Fruit fly (Drosophila melanogaster) S2 (cell line): ENCODE measurements around the gene CG2691.

Experiments used
- CG8478 ChIP-seq: fragments of >200 bp; optimal IDR thresholded peaks from 2 replicates; lab custom pipeline; 2018
- CTCF ChIP-seq, 2 experiments: fragments of >200 bp; optimal IDR thresholded peaks; 2 replicates each; lab custom pipeline; 2018

The CG2691 gene

DNA sequence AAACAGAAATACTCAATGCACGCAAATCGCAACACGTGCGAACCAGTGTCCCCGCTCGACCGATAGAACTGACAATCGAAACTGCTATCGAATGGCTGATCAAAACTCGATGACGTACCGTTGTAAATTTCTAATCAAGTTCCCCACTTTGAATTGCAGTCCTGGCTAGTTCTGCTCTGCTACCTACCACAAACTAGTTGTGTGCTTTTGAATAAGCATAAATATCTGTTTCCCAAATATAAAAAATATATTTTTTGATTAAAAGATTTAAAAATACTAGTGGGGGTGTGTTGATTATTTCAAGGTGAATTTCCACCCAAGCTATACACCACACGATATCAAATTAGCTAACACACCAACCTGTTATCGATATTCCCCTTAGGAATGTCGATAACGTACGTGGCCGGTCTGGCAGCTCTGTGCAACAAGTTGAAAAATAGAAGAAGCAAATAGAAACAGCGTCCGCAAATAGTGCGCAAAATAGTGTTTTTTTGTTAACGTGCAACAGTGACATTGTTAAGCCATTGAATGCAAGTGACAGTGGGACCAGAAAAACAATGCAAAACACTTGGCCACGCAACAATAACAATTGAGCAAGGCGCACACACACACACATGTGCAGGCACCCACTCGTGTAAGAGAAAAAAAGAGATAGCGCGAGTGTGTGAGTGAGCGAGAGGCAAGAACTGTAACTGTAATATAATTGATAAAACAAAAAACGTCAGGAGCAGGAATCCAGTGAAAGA, at the start of gene CG2691, which contains the start of gene NFAT:
CG2691 (minus strand) TSS at position 75 of the 746 bp plus-strand sequence.
NFAT (plus strand) TSS at position 412 of the 746 bp plus-strand sequence.
- TF ChIP-seq CG8478 (lab: Kevin White, UChicago): no peak
- TF ChIP-seq CTCF (optimal IDR thresholded peaks at IDR 0.05; lab: Kevin White, UChicago): peak in 1 of 2 experiments; percentile 22

DNA sequence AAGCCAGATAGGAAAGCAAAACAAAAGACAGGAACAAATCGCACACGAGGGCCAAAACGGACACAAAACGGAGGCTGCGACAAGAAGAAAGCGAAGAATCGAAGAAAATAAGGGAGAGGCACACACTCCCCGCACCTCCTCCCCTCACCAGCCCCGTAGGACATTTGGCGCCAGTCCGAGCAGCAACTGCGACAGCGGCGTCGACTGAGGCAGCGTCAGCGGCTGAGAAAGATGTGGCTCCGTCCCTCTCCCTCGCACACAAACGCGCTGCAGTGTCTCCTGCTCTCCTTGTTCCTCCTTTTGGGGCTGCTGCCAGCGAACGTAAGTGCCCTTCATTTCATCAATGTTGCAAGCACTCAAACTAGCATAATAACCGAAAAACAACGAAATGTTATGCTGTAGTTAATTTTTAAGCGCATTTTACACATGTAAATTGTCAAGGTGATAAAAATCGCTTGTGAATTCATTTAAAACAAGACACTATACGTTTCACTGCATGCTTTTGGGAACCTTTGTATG, 46.2 kb upstream of the CG2691 start:
- TF ChIP-seq CTCF (optimal IDR thresholded peaks at IDR 0.05; lab: Kevin White, UChicago) (no peak), CG8478 (lab: Kevin White, UChicago) (no peak)

DNA sequence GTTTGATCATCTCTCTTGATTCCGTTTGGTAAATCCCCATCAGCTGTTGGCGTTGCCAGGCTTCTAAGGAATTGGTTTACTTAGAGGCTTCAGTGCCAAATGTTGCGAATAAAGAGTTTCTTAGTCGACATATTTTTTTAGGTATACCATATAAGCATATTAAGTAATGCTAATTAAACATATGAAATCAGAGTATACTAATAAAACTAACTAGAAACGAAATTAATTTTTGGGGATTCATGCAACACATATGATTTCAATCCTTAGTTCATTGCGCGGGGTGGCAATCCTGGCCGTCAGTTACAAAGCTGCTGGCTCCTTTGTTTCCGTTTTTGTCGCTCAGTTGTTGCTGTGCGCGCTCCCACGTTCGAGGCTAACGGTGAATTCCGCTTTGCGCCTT, 45.2 kb upstream of the CG2691 start, which contains the start of gene CG15760:
CG15760 (plus strand) TSS at position 334 of the 400 bp plus-strand sequence.
- TF ChIP-seq CTCF (optimal IDR thresholded peaks at IDR 0.05; lab: Kevin White, UChicago) (no peak), CG8478 (lab: Kevin White, UChicago) (no peak)

DNA sequence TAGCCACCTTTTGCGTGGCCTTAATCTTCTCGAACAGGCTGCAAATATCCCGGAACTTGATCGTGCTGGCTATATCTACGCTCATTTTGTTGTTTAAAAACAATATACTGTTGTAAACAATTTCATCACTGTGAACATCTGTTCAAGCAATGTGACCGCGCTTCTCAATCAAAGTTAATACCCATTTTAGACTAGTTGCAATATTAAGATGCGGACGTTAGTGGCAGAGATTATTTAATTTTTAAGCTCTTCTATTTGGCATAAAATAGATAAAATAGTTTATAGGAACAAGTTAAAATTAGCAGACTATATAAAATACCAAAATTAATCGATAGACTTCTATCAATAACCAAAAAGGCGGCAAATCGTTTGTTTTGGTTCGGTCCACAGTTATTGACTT, 43.4 kb upstream of the CG2691 start, which contains the start of the genes DNAlig4 and CG11164:
DNAlig4 (minus strand) TSS at position 156 of the 400 bp plus-strand sequence.
CG11164 (plus strand) TSS at position 359 of the 400 bp plus-strand sequence.
- TF ChIP-seq CG8478 (lab: Kevin White, UChicago) (no peak), CTCF (optimal IDR thresholded peaks at IDR 0.05; lab: Kevin White, UChicago) (no peak)

DNA sequence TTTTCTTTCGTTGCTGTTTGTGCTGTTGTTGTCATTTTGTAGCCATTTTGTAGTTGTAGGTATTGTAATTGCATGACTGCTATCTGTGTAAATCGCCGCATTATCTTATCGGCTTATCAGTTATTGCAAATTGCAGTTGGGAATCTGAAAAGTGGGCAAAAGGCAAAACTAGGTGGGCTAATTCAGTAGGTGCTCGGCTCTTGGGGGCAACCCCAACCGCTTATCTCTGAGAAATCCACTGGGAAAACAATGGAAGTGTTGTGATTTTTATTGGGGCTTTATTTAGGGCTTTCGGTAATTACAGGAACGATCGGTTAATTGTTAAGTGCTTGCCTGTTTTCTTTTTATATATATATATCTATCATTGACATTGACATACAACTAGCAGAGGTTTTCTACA, 27.0 kb upstream of the CG2691 start:
- TF ChIP-seq CTCF (optimal IDR thresholded peaks at IDR 0.05; lab: Kevin White, UChicago) (no peak), CG8478 (lab: Kevin White, UChicago) (no peak)

DNA sequence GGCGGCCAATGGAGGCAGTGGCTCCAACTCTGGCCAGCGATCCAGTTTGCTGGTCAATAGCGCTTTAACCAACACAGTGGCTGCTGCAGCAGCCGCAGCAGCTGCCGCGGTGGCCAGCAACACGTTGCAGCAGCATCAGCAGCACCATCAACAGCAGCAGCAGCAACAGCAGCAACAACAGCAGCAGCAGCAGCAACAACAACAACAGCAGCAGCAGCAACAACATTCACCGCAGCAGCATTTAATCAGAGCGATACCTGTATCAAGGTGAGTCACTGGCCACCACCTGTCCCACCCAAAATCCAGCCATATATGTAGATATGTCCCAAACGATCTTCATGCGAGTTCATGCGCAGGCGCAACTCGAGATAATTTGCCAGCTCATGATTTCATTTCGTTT, 25.6 kb upstream of the CG2691 start:
- TF ChIP-seq CG8478 (lab: Kevin White, UChicago) (no peak), CTCF (optimal IDR thresholded peaks at IDR 0.05; lab: Kevin White, UChicago) (no peak)

DNA sequence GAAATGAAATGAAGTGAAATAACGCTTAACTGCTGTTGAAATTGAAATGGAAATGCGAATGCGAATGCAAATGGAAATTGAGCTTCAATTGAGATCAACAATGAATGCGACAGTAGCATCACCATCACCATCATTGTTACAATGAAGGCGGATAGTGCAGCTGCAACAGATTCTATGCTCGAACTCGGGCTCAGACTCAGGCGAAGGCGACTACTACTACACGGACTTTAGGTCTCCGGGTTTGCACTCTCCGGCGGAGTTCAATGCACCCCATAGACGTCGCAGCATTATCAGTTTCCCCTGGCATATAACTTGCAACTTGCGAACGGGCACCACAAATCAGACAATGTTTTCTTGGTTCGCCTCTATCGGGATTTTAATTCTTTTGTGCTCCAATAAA, 24.6 kb upstream of the CG2691 start:
- TF ChIP-seq CTCF (optimal IDR thresholded peaks at IDR 0.05; lab: Kevin White, UChicago) (no peak), CG8478 (lab: Kevin White, UChicago) (no peak)

DNA sequence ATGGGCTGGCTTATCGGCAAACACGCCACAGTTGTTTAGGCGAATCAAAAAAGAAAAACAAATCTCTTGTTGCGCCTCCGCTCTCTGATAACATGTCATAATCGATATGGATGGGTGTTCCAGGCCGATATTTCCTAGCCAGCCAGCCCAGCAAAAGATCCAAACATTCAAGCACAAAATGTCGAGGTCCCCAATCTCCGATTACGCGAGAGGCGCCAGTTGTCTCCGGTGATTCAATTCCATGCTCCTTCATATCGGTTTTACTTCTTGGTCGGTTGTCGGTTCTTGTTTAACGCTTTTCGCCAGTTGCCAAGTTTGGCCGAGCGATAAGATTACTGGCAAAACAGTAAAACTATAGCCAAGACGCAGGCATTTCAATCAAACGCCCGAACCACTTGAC, 22.0 kb upstream of the CG2691 start:
- no peak for TF ChIP-seq CTCF (optimal IDR thresholded peaks at IDR 0.05; lab: Kevin White, UChicago)
- no peak for TF ChIP-seq CG8478 (lab: Kevin White, UChicago)

DNA sequence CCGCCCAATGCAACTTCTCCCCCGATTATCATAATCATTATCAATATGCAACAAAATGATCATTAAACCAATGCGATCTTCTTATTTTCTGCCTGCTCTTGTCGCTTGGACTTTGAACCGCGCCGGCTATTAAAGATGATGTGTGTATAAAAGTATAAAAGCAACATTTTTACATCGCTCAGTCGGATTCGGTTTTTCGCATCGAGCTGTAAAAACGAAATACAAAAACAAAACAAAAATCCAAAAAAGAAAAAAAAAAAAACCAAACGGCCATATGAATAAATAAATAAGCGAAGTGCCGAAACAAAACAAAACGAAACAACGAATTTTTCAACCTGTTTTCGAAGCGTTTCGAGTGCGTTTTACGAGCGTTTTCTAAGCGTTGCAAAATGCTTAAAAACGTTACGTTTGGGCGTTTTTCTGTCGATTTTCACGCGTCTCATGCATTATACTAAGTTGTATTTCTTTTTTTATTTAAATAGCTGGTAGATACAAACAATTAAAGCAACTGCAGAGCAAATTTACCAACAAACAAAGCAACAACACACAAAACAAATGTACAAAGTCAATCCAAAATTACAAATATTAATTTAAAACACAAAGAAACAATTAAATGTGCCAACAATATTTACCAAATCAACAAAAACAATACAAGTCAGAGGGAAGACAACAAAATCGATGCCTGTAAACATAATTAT, 20.6 kb upstream of the CG2691 start:
- TF ChIP-seq CG8478 (lab: Kevin White, UChicago) (no peak), CTCF (optimal IDR thresholded peaks at IDR 0.05; lab: Kevin White, UChicago) (no peak)

DNA sequence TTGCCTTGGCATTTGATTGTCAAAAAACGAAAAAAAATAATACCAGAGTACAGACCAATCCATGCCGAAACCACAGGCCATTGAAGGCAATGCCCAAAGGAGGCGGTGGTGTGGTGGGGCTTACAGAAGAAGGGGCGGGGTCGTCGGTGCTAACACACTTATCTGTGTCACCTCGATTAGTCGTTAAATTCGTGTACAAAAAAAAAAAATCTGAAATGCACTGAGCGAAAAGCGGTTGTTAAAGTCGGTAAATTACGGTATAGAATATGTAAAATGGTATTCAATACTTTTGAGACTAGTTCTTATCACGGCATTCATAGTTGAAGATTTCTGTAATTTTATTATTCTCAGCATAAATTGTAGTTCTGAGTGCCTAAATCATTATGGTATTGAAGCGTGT, 19.8 kb upstream of the CG2691 start:
- TF ChIP-seq CTCF (optimal IDR thresholded peaks at IDR 0.05; lab: Kevin White, UChicago) (no peak), CG8478 (lab: Kevin White, UChicago) (no peak)

DNA sequence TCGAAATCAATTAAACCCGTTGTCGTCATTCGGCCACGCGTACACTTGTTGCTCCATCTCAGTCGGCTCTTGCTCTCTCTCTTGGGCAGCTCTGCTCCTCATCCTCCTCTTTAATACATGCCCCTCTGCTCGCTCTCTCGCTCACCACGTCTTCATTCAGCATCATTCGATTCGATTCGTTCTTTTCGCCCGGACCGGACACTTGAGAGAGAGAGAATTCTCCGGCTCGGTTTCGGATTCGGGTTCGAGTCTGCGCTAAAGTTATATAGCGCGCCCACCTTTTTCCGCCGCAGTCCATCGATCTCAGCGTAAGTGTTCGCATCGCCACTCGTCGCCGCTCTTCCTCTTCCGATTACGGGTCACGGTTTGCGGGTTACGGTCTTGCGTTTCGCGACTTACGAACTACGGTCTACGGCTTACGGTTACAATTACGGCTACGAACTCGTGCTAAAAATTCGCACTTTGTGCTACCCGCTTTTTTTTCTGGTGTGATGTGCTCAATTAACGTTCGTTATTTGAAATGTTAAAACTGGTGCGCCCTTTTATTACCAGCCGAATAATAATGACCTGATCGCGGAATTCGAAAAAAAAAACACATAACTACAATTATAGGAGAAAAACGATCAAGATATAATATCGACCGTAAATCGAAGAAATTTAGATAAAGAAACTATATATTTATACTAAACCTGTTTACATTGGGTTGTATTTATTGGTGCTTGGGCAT, 17.8 kb upstream of the CG2691 start:
- no peak for TF ChIP-seq CG8478 (lab: Kevin White, UChicago)
- peak in 1 of 2 experiments; percentile 2 for TF ChIP-seq CTCF (optimal IDR thresholded peaks at IDR 0.05; lab: Kevin White, UChicago)

DNA sequence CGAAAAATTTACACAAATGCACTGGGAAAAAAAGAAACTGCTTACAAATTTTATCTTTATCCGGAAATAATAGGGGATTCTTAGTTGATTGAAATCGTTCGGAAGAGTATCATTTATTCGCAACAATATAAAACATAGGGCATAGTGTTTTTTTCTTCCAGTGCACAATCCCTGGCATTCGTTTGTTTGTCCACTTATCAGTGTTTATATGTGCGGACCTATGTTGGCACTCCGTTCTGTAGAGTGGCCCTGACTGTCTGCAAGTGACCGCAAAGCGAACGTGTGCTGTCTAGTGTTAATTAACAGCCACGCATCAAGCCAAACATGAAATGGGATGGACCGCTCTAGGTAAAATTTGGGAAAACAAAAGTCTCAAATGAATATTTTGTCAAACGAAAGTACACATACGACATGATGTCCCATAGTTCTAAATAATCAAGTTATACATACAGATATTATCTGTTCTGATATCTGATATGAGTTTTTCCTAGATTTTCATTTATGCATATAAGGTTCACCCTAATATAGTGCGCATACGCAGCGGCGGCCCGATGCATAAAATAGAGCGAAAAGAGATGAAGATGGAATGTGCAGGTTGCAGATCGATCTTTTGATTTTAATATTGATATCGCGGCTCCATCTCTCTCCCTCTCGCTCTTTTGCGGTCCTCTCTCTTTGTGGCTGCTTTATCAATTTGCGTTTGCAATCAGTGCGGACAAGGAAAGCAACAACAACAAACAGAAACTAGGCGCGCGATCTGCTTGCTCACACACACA, 17.1 kb upstream of the CG2691 start:
- no peak for TF ChIP-seq CG8478 (lab: Kevin White, UChicago)
- TF ChIP-seq CTCF (optimal IDR thresholded peaks at IDR 0.05; lab: Kevin White, UChicago): no peak

DNA sequence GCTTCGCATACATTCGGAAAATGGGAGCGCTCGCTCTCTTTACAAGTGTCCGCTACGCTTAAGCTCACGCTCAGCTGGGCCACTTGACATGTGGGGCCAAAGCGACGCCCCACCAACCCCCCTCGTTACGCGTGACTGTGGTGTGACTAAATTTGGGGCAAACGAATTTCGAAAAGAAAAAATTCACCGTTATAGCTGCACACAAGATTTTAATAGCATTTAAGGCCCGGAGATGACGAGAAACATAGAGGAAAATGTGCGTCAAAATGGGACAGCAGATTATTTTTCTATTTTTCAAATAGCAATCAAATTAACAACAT, 16.4 kb upstream of the CG2691 start:
- no peak for TF ChIP-seq CG8478 (lab: Kevin White, UChicago)
- no peak for TF ChIP-seq CTCF (optimal IDR thresholded peaks at IDR 0.05; lab: Kevin White, UChicago)
